Fruit fly (Drosophila melanogaster): ENCODE data around the gene Drp1.
A peak's percentile ranks its signal among the peaks of the same experiment; 100 is the strongest.

Drp1 gene

DNA sequence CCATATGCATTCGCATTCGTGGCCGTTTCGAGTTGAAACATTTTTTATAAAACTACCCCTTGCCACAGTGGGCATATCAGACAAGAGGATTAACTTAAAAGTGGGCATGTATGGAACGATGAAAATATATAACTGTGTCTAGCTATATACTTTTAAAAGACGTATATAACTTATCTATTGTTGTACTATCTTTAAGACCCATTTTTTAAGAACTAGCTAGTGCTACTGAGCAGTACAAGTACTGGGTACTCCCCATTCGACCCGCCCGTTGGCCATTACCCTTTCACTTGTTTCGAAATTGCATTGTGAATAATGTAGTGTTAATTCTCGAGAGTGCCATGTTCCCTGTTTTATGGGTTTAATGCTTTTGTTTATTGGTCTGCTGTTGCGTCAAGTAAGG, 21.5 kb upstream of the Drp1 start:
- no peak for TF ChIP-seq pad (GFP tag; optimal IDR thresholded peaks at IDR 0.05)

- TF ChIP-seq CG7101 (tag; optimal IDR thresholded peaks at IDR 0.05) = no peak
- no peak for TF ChIP-seq CG5204 (GFP tag; optimal IDR thresholded peaks at IDR 0.05)
- no peak for TF ChIP-seq Crg-1 (GFP tag; optimal IDR thresholded peaks at IDR 0.05)
- TF ChIP-seq Mnt (GFP tag; optimal IDR thresholded peaks at IDR 0.05) = no peak
- no peak for TF ChIP-seq CG7045 (GFP tag; optimal IDR thresholded peaks at IDR 0.05)
- no peak for TF ChIP-seq tj (GFP tag; optimal IDR thresholded peaks at IDR 0.05)
- no peak for TF ChIP-seq CG14711 (tag; optimal IDR thresholded peaks at IDR 0.05)
- no peak for TF ChIP-seq Hr96 (GFP tag; optimal IDR thresholded peaks at IDR 0.05)
- no peak for TF ChIP-seq CG12768 (GFP tag; optimal IDR thresholded peaks at IDR 0.05)
- TF ChIP-seq pad (GFP tag; optimal IDR thresholded peaks at IDR 0.05) = no peak
- TF ChIP-seq CG33017 (tag; optimal IDR thresholded peaks at IDR 0.05) = no peak
These were observed 6.3 kb upstream of the Drp1 start, which contains the start of gene CG15394 for dm6 chr2L:2591569-2591968. Gene CG15394 (plus strand): TSS chr2L:2591869.

- peak; percentile 41 for TF ChIP-seq CG33017 (tag; optimal IDR thresholded peaks at IDR 0.05)
- TF ChIP-seq CG7045 (GFP tag; optimal IDR thresholded peaks at IDR 0.05) = no peak
- TF ChIP-seq Crg-1 (GFP tag; optimal IDR thresholded peaks at IDR 0.05) = no peak
- no peak for TF ChIP-seq bab1 (GFP tag; optimal IDR thresholded peaks at IDR 0.05)
- no peak for TF ChIP-seq CG7101 (tag; optimal IDR thresholded peaks at IDR 0.05)
- TF ChIP-seq CG11617 (GFP tag; optimal IDR thresholded peaks at IDR 0.05) = no peak
- peak; percentile 16 for TF ChIP-seq Mnt (GFP tag; optimal IDR thresholded peaks at IDR 0.05)
- TF ChIP-seq ovo (GFP tag; optimal IDR thresholded peaks at IDR 0.05) = no peak
- TF ChIP-seq tj (GFP tag; optimal IDR thresholded peaks at IDR 0.05) = peak; percentile 33
- no peak for TF ChIP-seq toe (GFP tag; optimal IDR thresholded peaks at IDR 0.05)
- no peak for TF ChIP-seq CG1620 (GFP tag; optimal IDR thresholded peaks at IDR 0.05)
- TF ChIP-seq kay (GFP tag; ENCODE audit: borderline replicate concordance) = peak; percentile 97
- no peak for TF ChIP-seq CG5204 (GFP tag; optimal IDR thresholded peaks at IDR 0.05)
- peak; percentile 60 for TF ChIP-seq pad (GFP tag; optimal IDR thresholded peaks at IDR 0.05)
- no peak for TF ChIP-seq cic (GFP tag; optimal IDR thresholded peaks at IDR 0.05)
- TF ChIP-seq CG12768 (GFP tag; optimal IDR thresholded peaks at IDR 0.05) = peak; percentile 46
- no peak for TF ChIP-seq Clk (GFP tag; optimal IDR thresholded peaks at IDR 0.05)
- peak; percentile 10 for TF ChIP-seq Hr96 (GFP tag; optimal IDR thresholded peaks at IDR 0.05)
These were observed 671 bp downstream of the Drp1 start for dm6 chr2L:2584461-2585056.

dm6 chr2L:2579669-2580351, 5.4 kb downstream of the Drp1 start, which contains the start of the genes ND-B17.2 and Arpc5:
Gene ND-B17.2 (minus strand): TSS chr2L:2580172.
Gene Arpc5 (plus strand): TSS chr2L:2580292.
- TF ChIP-seq CG14711 (tag; optimal IDR thresholded peaks at IDR 0.05) (peak; percentile 7), CG1620 (GFP tag; optimal IDR thresholded peaks at IDR 0.05) (peak; percentile 22), CG11617 (GFP tag; optimal IDR thresholded peaks at IDR 0.05) (peak; percentile 7), Mnt (GFP tag; optimal IDR thresholded peaks at IDR 0.05) (peak; percentile 17), CG7045 (GFP tag; optimal IDR thresholded peaks at IDR 0.05) (no peak), bab1 (GFP tag; optimal IDR thresholded peaks at IDR 0.05) (peak; percentile 52), toe (GFP tag; optimal IDR thresholded peaks at IDR 0.05) (no peak)

DNA sequence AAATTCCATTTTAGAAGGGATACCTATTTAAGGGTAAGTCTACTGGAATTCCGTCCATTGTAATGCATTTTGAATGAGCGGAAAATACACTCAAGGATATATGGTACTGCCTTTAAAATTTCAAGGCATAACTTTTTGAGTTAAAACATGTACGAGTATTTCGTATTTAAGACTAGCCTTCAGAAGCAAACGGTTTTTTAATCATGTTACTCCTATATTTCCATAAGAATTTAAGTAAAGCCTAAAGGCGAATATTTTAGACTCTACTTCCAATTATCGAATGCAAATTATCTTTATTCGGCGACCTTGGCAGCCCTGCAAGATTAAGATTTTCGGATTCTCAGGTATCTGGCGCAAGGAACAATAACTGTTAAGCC, 7.9 kb downstream of the Drp1 start, which contains the start of gene Elba2:
Gene Elba2, plus strand, starts transcription at position 327 of the 377 bp plus-strand sequence.
- TF ChIP-seq tj (GFP tag; optimal IDR thresholded peaks at IDR 0.05) (no peak), CG14711 (tag; optimal IDR thresholded peaks at IDR 0.05) (peak; percentile 36)

dm6 chr2L:2576565-2577360, 8.5 kb downstream of the Drp1 start, which contains the start of gene insv:
Gene insv (minus strand): TSS chr2L:2576997.
- TF ChIP-seq CG33017 (tag; optimal IDR thresholded peaks at IDR 0.05) (no peak), cnc (optimal IDR thresholded peaks at IDR 0.05) (no peak), CG14711 (tag; optimal IDR thresholded peaks at IDR 0.05) (peak; percentile 68), CG1620 (GFP tag; optimal IDR thresholded peaks at IDR 0.05) (no peak)

DNA sequence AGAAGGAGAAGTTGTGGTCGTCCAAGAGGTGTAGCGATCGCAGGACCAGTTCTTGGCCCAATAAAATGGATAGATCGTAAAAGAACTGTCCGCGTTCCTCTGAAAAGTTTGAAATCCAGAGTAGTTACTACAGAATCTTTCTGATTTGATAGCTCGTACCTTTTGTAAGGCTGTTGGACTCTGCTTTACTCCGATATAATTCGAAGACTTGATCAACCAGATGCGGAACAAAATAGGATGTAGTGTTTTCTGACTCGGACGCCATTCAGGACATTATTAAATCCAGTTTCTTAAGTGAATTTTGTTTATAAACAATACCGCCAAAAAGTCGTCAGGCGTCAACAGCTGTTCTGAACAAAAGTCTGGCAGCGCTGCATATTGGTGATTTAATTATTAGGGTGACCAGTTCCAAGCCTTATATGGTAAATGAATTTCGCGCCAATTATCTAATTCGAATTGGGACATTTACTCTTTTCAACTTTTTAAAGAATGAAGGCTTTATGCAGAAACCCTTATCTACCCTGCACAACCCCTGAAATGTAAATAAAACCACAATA, 10.4 kb downstream of the Drp1 start, which contains the start of the genes Rad1 and Sws1:
Gene Rad1, minus strand, starts transcription at position 336 of the 557 bp plus-strand sequence.
Gene Sws1, minus strand, starts transcription at position 336 of the 557 bp plus-strand sequence.
- TF ChIP-seq pad (GFP tag; optimal IDR thresholded peaks at IDR 0.05) (no peak), CG1620 (GFP tag; optimal IDR thresholded peaks at IDR 0.05) (no peak), ovo (GFP tag; optimal IDR thresholded peaks at IDR 0.05) (no peak), cic (GFP tag; optimal IDR thresholded peaks at IDR 0.05) (no peak), cnc (optimal IDR thresholded peaks at IDR 0.05) (no peak), Mnt (GFP tag; optimal IDR thresholded peaks at IDR 0.05) (no peak), CG5204 (GFP tag; optimal IDR thresholded peaks at IDR 0.05) (no peak), CG33017 (tag; optimal IDR thresholded peaks at IDR 0.05) (no peak), Hr96 (GFP tag; optimal IDR thresholded peaks at IDR 0.05) (no peak), CG14711 (tag; optimal IDR thresholded peaks at IDR 0.05) (no peak), toe (GFP tag; optimal IDR thresholded peaks at IDR 0.05) (no peak), CG7101 (tag; optimal IDR thresholded peaks at IDR 0.05) (no peak), Clk (GFP tag; optimal IDR thresholded peaks at IDR 0.05) (no peak), kay (GFP tag; ENCODE audit: borderline replicate concordance) (no peak), CG7045 (GFP tag; optimal IDR thresholded peaks at IDR 0.05) (no peak), CG12768 (GFP tag; optimal IDR thresholded peaks at IDR 0.05) (no peak)

Measured in whole organism, adult.